Fruit fly (Drosophila melanogaster): Measurements from ENCODE around the gene Pex19.

Gene Pex19

dm6 chr2L:12091522-12091921 is at the start of gene Pex19:
TSS of gene Pex19 (plus strand) at chr2L:12091822.
- TF ChIP-seq noc (tag; optimal IDR thresholded peaks at IDR 0.05) = no peak

dm6 chr2L:12044613-12045350 is 46.8 kb upstream of the Pex19 start, which contains the start of gene CG6785:
TSS of gene CG6785 (minus strand) at chr2L:12045200.
- peak; percentile 84 for TF ChIP-seq noc (tag; optimal IDR thresholded peaks at IDR 0.05)

dm6 chr2L:12045578-12045940 is 46.1 kb upstream of the Pex19 start:
- no peak for TF ChIP-seq noc (tag; optimal IDR thresholded peaks at IDR 0.05)

dm6 chr2L:12045941-12046855 is 45.4 kb upstream of the Pex19 start, which contains the start of gene CG6770:
TSS of gene CG6770 (minus strand) at chr2L:12046118.
- TF ChIP-seq noc (tag; optimal IDR thresholded peaks at IDR 0.05) = peak; percentile 87

- peak; percentile 50 for TF ChIP-seq noc (tag; optimal IDR thresholded peaks at IDR 0.05)
Observed at dm6 chr2L:12046856-12047230, 44.8 kb upstream of the Pex19 start.

- no peak for TF ChIP-seq noc (tag; optimal IDR thresholded peaks at IDR 0.05)
Observed at dm6 chr2L:12048723-12049122, 42.9 kb upstream of the Pex19 start, which contains the start of gene Plzf. TSS of gene Plzf (minus strand) at chr2L:12048918.

- no peak for TF ChIP-seq noc (tag; optimal IDR thresholded peaks at IDR 0.05)
Observed at dm6 chr2L:12049133-12049532, 42.5 kb upstream of the Pex19 start, which contains the start of gene PLCXD. TSS of gene PLCXD (plus strand) at chr2L:12049418.

dm6 chr2L:12053365-12053764 is 38.3 kb upstream of the Pex19 start:
- TF ChIP-seq noc (tag; optimal IDR thresholded peaks at IDR 0.05) = no peak

- no peak for TF ChIP-seq noc (tag; optimal IDR thresholded peaks at IDR 0.05)
Observed at dm6 chr2L:12055837-12056388, 35.7 kb upstream of the Pex19 start, which contains the start of the genes JhI-21, RpL7-like and CG34164. TSS of gene JhI-21 (minus strand) at chr2L:12056042. TSS of gene RpL7-like (plus strand) at chr2L:12056326. TSS of gene CG34164 (plus strand) at chr2L:12056348.

- TF ChIP-seq noc (tag; optimal IDR thresholded peaks at IDR 0.05) = no peak
Observed at dm6 chr2L:12063035-12063434, 28.6 kb upstream of the Pex19 start, which contains the start of gene Rab3-GAP. TSS of gene Rab3-GAP (minus strand) at chr2L:12063184.

dm6 chr2L:12065683-12066386 is 25.8 kb upstream of the Pex19 start:
- no peak for TF ChIP-seq noc (tag; optimal IDR thresholded peaks at IDR 0.05)

dm6 chr2L:12066617-12067251 is 24.9 kb upstream of the Pex19 start, which contains the start of gene firl:
TSS of gene firl (minus strand) at chr2L:12066775.
- no peak for TF ChIP-seq noc (tag; optimal IDR thresholded peaks at IDR 0.05)

dm6 chr2L:12075850-12076249 is 15.8 kb upstream of the Pex19 start, which contains the start of gene CG14947:
TSS of gene CG14947 (plus strand) at chr2L:12076100.
- no peak for TF ChIP-seq noc (tag; optimal IDR thresholded peaks at IDR 0.05)

- no peak for TF ChIP-seq noc (tag; optimal IDR thresholded peaks at IDR 0.05)
Observed at dm6 chr2L:12078123-12078658, 13.4 kb upstream of the Pex19 start.

All from whole organism, larva.